Worm (Caenorhabditis elegans) whole organism, L4 larva: ENCODE measurements around the gene mrps-12.

Experiments
- D1046.2 ChIP-seq: fragments of 200-800 bp; sonication (Bioruptor generic); IDR thresholded peaks from 2 replicates; pipeline ENCODE4 v1.3.6; 2022; ENCODE audit warnings: missing genetic modification characterization, missing compliant biosample characterization
- F37D6.2 ChIP-seq: sonication (generic microtip); optimal IDR thresholded peaks from 2 replicates; lab custom pipeline; 2016; ENCODE audit warnings: mild to moderate bottlenecking, missing genetic modification characterization, missing compliant biosample characterization
- F44E2.7 ChIP-seq: fragments of 200-800 bp; sonication (Bioruptor generic); IDR thresholded peaks from 2 replicates; pipeline ENCODE4 v2.1.2; 2022; ENCODE audit warnings: missing genetic modification characterization, missing compliant biosample characterization
- T26A8.4 ChIP-seq: fragments of 200-800 bp; sonication (Bioruptor generic); IDR thresholded peaks from 2 replicates; pipeline ENCODE4 v1.3.6; 2022; ENCODE audit warnings: missing genetic modification characterization, missing compliant biosample characterization
- Y48G9A.11 ChIP-seq: fragments of 200-800 bp; sonication (Bioruptor generic); IDR thresholded peaks from 2 replicates; pipeline ENCODE4 v1.3.6; 2022; ENCODE audit warnings: missing genetic modification reagents, missing genetic modification characterization, missing compliant biosample characterization
- Y75B8A.6 ChIP-seq: fragments of 200-800 bp; sonication (Bioruptor generic); IDR thresholded peaks from 2 replicates; pipeline ENCODE4 v1.3.6; 2022; ENCODE audit warnings: missing genetic modification reagents, missing genetic modification characterization, missing compliant biosample characterization
- aha-1 ChIP-seq: fragments of 150-350 bp; peaks from one replicate; lab custom pipeline; 2014; ENCODE audit warnings: missing biosample characterization, missing genetic modification characterization
- aly-2 ChIP-seq: sonication (generic microtip); optimal IDR thresholded peaks from 2 replicates; lab custom pipeline; 2018; ENCODE audit warnings: missing biosample characterization, missing genetic modification characterization
- ama-1 ChIP-seq: fragments of 150-350 bp; optimal IDR thresholded peaks from 2 replicates; lab custom pipeline; 2014; ENCODE audit warnings: inconsistent platforms, mixed read lengths
- arid-1 ChIP-seq: fragments of 200-800 bp; sonication (Bioruptor generic); conservative IDR thresholded peaks from 2 replicates; pipeline ENCODE4 v1.3.6; 2022; ENCODE audit warnings: missing genetic modification reagents, missing genetic modification characterization, missing compliant biosample characterization
- ceh-32 ChIP-seq: sonication (generic microtip); optimal IDR thresholded peaks from 2 replicates; lab custom pipeline; 2016; ENCODE audit warnings: mild to moderate bottlenecking, missing genetic modification characterization, missing compliant biosample characterization; ENCODE audit not compliant: poor library complexity
- ces-1 ChIP-seq: fragments of 150-350 bp; sonication (generic microtip); optimal IDR thresholded peaks from 4 replicates; lab custom pipeline; 2014; ENCODE audit warnings: missing biosample characterization, missing genetic modification reagents, missing genetic modification characterization
- ctbp-1 ChIP-seq: fragments of 200-800 bp; sonication (Bioruptor generic); IDR thresholded peaks from 2 replicates; pipeline ENCODE4 v1.3.6; 2022; ENCODE audit warnings: missing genetic modification reagents, missing genetic modification characterization, missing compliant biosample characterization
- daf-16 ChIP-seq, 3 experiments: sonication (generic microtip); optimal IDR thresholded peaks; 2 replicates each; lab custom pipeline; 2016 to 2017; ENCODE audit warnings: missing genetic modification characterization in 3 of 3, missing genetic modification reagents in 3 of 3, mild to moderate bottlenecking in 2 of 3, missing compliant biosample characterization in 2 of 3, missing biosample characterization in 1 of 3, moderate library complexity in 1 of 3
- daf-19 ChIP-seq: fragments of 200-800 bp; sonication (Bioruptor generic); conservative IDR thresholded peaks from 2 replicates; pipeline ENCODE4 v1.3.6; 2022; ENCODE audit warnings: missing genetic modification characterization, missing compliant biosample characterization
- dmd-6 ChIP-seq: fragments of 200-800 bp; sonication (Bioruptor generic); IDR thresholded peaks from 2 replicates; pipeline ENCODE4 v1.3.6; 2022; ENCODE audit warnings: missing genetic modification reagents, missing genetic modification characterization, missing compliant biosample characterization
- dmd-9 ChIP-seq: fragments of 200-800 bp; sonication (Bioruptor generic); IDR thresholded peaks from 2 replicates; pipeline ENCODE4 v1.3.6; 2022; ENCODE audit warnings: missing genetic modification reagents, missing genetic modification characterization, missing compliant biosample characterization
- dpl-1 ChIP-seq: fragments of 150-350 bp; optimal IDR thresholded peaks from 2 replicates; lab custom pipeline; 2014; ENCODE audit warnings: missing biosample characterization, missing genetic modification reagents, missing genetic modification characterization
- duxl-1 ChIP-seq: sonication (generic microtip); optimal IDR thresholded peaks from 2 replicates; lab custom pipeline; 2016; ENCODE audit warnings: mild to moderate bottlenecking, missing genetic modification characterization, moderate library complexity, missing compliant biosample characterization; ENCODE audit not compliant: poor library complexity
- dve-1 ChIP-seq: sonication (generic microtip); optimal IDR thresholded peaks from 2 replicates; lab custom pipeline; 2017; ENCODE audit warnings: antibody characterized with exemption, mild to moderate bottlenecking, missing genetic modification characterization, missing compliant biosample characterization; ENCODE audit not compliant: insufficient read depth
- fkh-10 ChIP-seq: fragments of 150-350 bp; optimal IDR thresholded peaks from 2 replicates; lab custom pipeline; 2014; ENCODE audit warnings: missing biosample characterization, missing genetic modification reagents, missing genetic modification characterization
- gei-8 ChIP-seq: fragments of 200-800 bp; sonication (Bioruptor generic); optimal IDR thresholded peaks from 2 replicates; lab custom pipeline; 2018; ENCODE audit warnings: mild to moderate bottlenecking, missing genetic modification characterization, missing compliant biosample characterization
- hif-1 ChIP-seq, 2 experiments: sonication (generic microtip); optimal IDR thresholded peaks; 2 replicates each; lab custom pipeline; 2016 to 2017; ENCODE audit warnings: missing compliant biosample characterization in 2 of 2, missing genetic modification characterization in 2 of 2, missing genetic modification reagents in 2 of 2, missing genotype in 2 of 2, mild to moderate bottlenecking in 1 of 2
- hlh-30 ChIP-seq: sonication (generic microtip); optimal IDR thresholded peaks from 2 replicates; lab custom pipeline; 2017; ENCODE audit warnings: antibody characterized with exemption, mild to moderate bottlenecking, missing genetic modification characterization, missing compliant biosample characterization; ENCODE audit not compliant: insufficient read depth
- hmg-1.1 ChIP-seq: fragments of 200-800 bp; sonication (Bioruptor generic); IDR thresholded peaks from 2 replicates; pipeline ENCODE4 v1.3.6; 2022; ENCODE audit warnings: missing genetic modification reagents, missing genetic modification characterization, missing compliant biosample characterization
- lin-13 ChIP-seq: fragments of 150-350 bp; optimal IDR thresholded peaks from 2 replicates; lab custom pipeline; 2014; ENCODE audit warnings: missing biosample characterization, missing genetic modification reagents, missing genetic modification characterization
- lin-38 ChIP-seq: fragments of 200-800 bp; sonication (Bioruptor generic); IDR thresholded peaks from 2 replicates; pipeline ENCODE4 v1.3.6; 2022; ENCODE audit warnings: missing genetic modification reagents, missing genetic modification characterization, missing compliant biosample characterization
- lsy-2 ChIP-seq, 2 experiments: fragments of 150-350 bp in 1 of 2; sonication (generic microtip) in 1 of 2; optimal IDR thresholded peaks; 2 replicates each; lab custom pipeline; 2014 to 2017; ENCODE audit warnings: missing biosample characterization in 2 of 2, missing genetic modification characterization in 2 of 2
- mdl-1 ChIP-seq, 2 experiments: fragments of 150-350 bp in 1 of 2; sonication (generic microtip) in 1 of 2; optimal IDR thresholded peaks; 2 replicates each; lab custom pipeline; 2014 to 2017; ENCODE audit warnings: missing biosample characterization in 2 of 2, missing genetic modification characterization in 2 of 2
- mep-1 ChIP-seq: fragments of 150-350 bp; sonication (generic microtip); optimal IDR thresholded peaks from 3 replicates; lab custom pipeline; 2014; ENCODE audit warnings: missing biosample characterization, missing genetic modification characterization
- mes-2 ChIP-seq: sonication (generic microtip); optimal IDR thresholded peaks from 2 replicates; lab custom pipeline; 2016; ENCODE audit warnings: missing genotype, mild to moderate bottlenecking, missing genetic modification characterization, missing compliant biosample characterization; ENCODE audit not compliant: poor library complexity, severe bottlenecking
- nhr-11 ChIP-seq: fragments of 150-350 bp; optimal IDR thresholded peaks from 2 replicates; lab custom pipeline; 2014; ENCODE audit warnings: missing biosample characterization, missing genetic modification characterization
- nhr-237 ChIP-seq: sonication (generic microtip); optimal IDR thresholded peaks from 2 replicates; lab custom pipeline; 2017; ENCODE audit warnings: missing biosample characterization, missing genetic modification characterization
- nhr-42 ChIP-seq: fragments of 200-800 bp; sonication (Bioruptor generic); IDR thresholded peaks from 2 replicates; pipeline ENCODE4 v1.3.6; 2022; ENCODE audit warnings: missing genetic modification characterization, missing compliant biosample characterization
- nhr-48 ChIP-seq: sonication (generic microtip); optimal IDR thresholded peaks from 2 replicates; lab custom pipeline; 2016; ENCODE audit warnings: mild to moderate bottlenecking, missing genetic modification characterization, missing compliant biosample characterization
- nhr-6 ChIP-seq: fragments of 150-350 bp; optimal IDR thresholded peaks from 2 replicates; lab custom pipeline; 2014; ENCODE audit warnings: missing biosample characterization, missing genetic modification characterization
- nhr-76 ChIP-seq: fragments of 150-350 bp; optimal IDR thresholded peaks from 2 replicates; lab custom pipeline; 2014; ENCODE audit warnings: missing biosample characterization, missing genetic modification characterization
- rbr-2 ChIP-seq: sonication (generic microtip); optimal IDR thresholded peaks from 2 replicates; lab custom pipeline; 2016; ENCODE audit warnings: missing genotype, missing genetic modification characterization, missing compliant biosample characterization
- saeg-2 ChIP-seq: fragments of 200-800 bp; sonication (Bioruptor generic); IDR thresholded peaks from 2 replicates; pipeline ENCODE4 v1.3.6; 2022; ENCODE audit warnings: missing genetic modification reagents, missing genetic modification characterization, missing compliant biosample characterization
- sdz-12 ChIP-seq: fragments of 200-800 bp; sonication (Bioruptor generic); optimal IDR thresholded peaks from 2 replicates; lab custom pipeline; 2018; ENCODE audit warnings: mild to moderate bottlenecking, missing genetic modification characterization, missing compliant biosample characterization
- snpc-1.2 ChIP-seq: fragments of 200-800 bp; sonication (Bioruptor generic); IDR thresholded peaks from 2 replicates; pipeline ENCODE4 v1.3.6; 2022; ENCODE audit warnings: missing genetic modification reagents, missing genetic modification characterization, missing compliant biosample characterization
- spr-1 ChIP-seq: sonication (generic microtip); optimal IDR thresholded peaks from 2 replicates; lab custom pipeline; 2016; ENCODE audit warnings: mild to moderate bottlenecking, missing genetic modification characterization, missing compliant biosample characterization
- unc-39 ChIP-seq: sonication (generic microtip); optimal IDR thresholded peaks from 2 replicates; lab custom pipeline; 2017; ENCODE audit warnings: missing biosample characterization, missing genetic modification characterization
- unc-62 ChIP-seq, 3 experiments: fragments of 150-350 bp in 1 of 3; sonication (generic microtip); optimal IDR thresholded peaks in 2 of 3; peaks in 1 of 3; 1 replicate in 1 of 3; 2 replicates in 2 of 3; lab custom pipeline; 2014 to 2017; ENCODE audit warnings: missing biosample characterization in 3 of 3, missing genetic modification characterization in 3 of 3, missing genetic modification reagents in 3 of 3, missing genotype in 1 of 3
- vab-7 ChIP-seq: fragments of 200-800 bp; sonication (Bioruptor generic); IDR thresholded peaks from 2 replicates; pipeline ENCODE4 v1.3.6; 2022; ENCODE audit warnings: missing genetic modification reagents, missing genetic modification characterization, missing compliant biosample characterization
- zip-11 ChIP-seq: fragments of 200-800 bp; sonication (Bioruptor generic); IDR thresholded peaks from 2 replicates; pipeline ENCODE4 v1.3.6; 2022; ENCODE audit warnings: missing genetic modification characterization, missing compliant biosample characterization

Gene mrps-12

ce11 chrV:20837765-20838164, at the start of gene mrps-12:
TSS of gene mrps-12 (plus strand) at chrV:20838080.
- TF ChIP-seq ceh-32 (tag; lab: Kevin White, UChicago): no peak
- no peak for TF ChIP-seq ctbp-1
- TF ChIP-seq snpc-1.2 (GFP tag; lab: Robert Waterston, UW): no peak
- peak; percentile 23 for TF ChIP-seq hlh-30 (tag; lab: Kevin White, UChicago)
- no peak for TF ChIP-seq dve-1 (tag; lab: Kevin White, UChicago)
- TF ChIP-seq mep-1 (tag; lab: Kevin White, UChicago): peak; percentile 11
- no peak for TF ChIP-seq nhr-11
- no peak for TF ChIP-seq Y48G9A.11 (GFP tag; lab: Robert Waterston, UW)
- no peak for TF ChIP-seq lin-13 (GFP tag; lab: Kevin White, UChicago)
- TF ChIP-seq nhr-6 (tag; lab: Kevin White, UChicago): peak; percentile 3
- no peak for TF ChIP-seq nhr-48 (tag; lab: Kevin White, UChicago)
- TF ChIP-seq sdz-12 (GFP tag; lab: Kevin White, UChicago): no peak
- TF ChIP-seq F44E2.7 (GFP tag; lab: Robert Waterston, UW): no peak
- TF ChIP-seq aha-1 (tag; lab: Kevin White, UChicago): peak; percentile 43
- peak; percentile 63 for TF ChIP-seq lin-38
- TF ChIP-seq mes-2 (tag; lab: Kevin White, UChicago): peak; percentile 55
- TF ChIP-seq zip-11 (GFP tag; lab: Robert Waterston, UW): no peak
- TF ChIP-seq spr-1 (tag; lab: Kevin White, UChicago): no peak
- TF ChIP-seq lsy-2 (tag; optimal IDR thresholded peaks at IDR 0.05; lab: Kevin White, UChicago): peak in 1 of 2 experiments; percentile 23
- TF ChIP-seq vab-7 (GFP tag; lab: Robert Waterston, UW): no peak
- no peak for TF ChIP-seq duxl-1
- TF ChIP-seq ama-1: no peak
- TF ChIP-seq dpl-1 (GFP tag; lab: Kevin White, UChicago): no peak
- TF ChIP-seq daf-16 (GFP tag; optimal IDR thresholded peaks at IDR 0.05; lab: Kevin White, UChicago): no peak
- TF ChIP-seq daf-16 (tag; optimal IDR thresholded peaks at IDR 0.05; lab: Kevin White, UChicago): peak; percentile 0

ce11 chrV:20789105-20789504, 48.8 kb upstream of the mrps-12 start, which contains the start of gene tpan-1:
TSS of gene tpan-1 (plus strand) at chrV:20789502.
- peak; percentile 3 for TF ChIP-seq F37D6.2 (tag; lab: Kevin White, UChicago)
- TF ChIP-seq unc-39 (tag; lab: Kevin White, UChicago): no peak
- no peak for TF ChIP-seq D1046.2
- TF ChIP-seq mes-2 (tag; lab: Kevin White, UChicago): peak; percentile 32
- peak in 1 of 2 experiments; percentile 82 for TF ChIP-seq mdl-1 (tag; optimal IDR thresholded peaks at IDR 0.05; lab: Kevin White, UChicago)
- TF ChIP-seq ctbp-1: peak; percentile 82; the same call in 1 of the 2 replicates
- TF ChIP-seq hmg-1.1 (GFP tag; lab: Robert Waterston, UW): peak; percentile 72
- no peak for TF ChIP-seq nhr-76 (tag; lab: Kevin White, UChicago)
- peak in 1 of 2 experiments; percentile 85 for TF ChIP-seq unc-62 (GFP tag; optimal IDR thresholded peaks at IDR 0.05 in 1 of 2; lab: Kevin White, UChicago)
- no peak for TF ChIP-seq unc-62 (tag; optimal IDR thresholded peaks at IDR 0.05; lab: Kevin White, UChicago)
- no peak for TF ChIP-seq Y48G9A.11 (GFP tag; lab: Robert Waterston, UW)
- TF ChIP-seq hif-1 (tag; optimal IDR thresholded peaks at IDR 0.05; lab: Kevin White, UChicago): peak in 1 of 2 experiments; percentile 92
- TF ChIP-seq fkh-10 (GFP tag; lab: Kevin White, UChicago): peak; percentile 53
- TF ChIP-seq daf-19 (GFP tag; lab: Robert Waterston, UW): no peak
- TF ChIP-seq mep-1 (tag; lab: Kevin White, UChicago): peak; percentile 65
- TF ChIP-seq vab-7 (GFP tag; lab: Robert Waterston, UW): 0 out of 2 replicates have a peak, but pooled peaks have one; percentile 5
- no peak for TF ChIP-seq ama-1
- peak in 1 of 2 experiments; percentile 67 for TF ChIP-seq lsy-2 (tag; optimal IDR thresholded peaks at IDR 0.05; lab: Kevin White, UChicago)
- no peak for TF ChIP-seq aly-2 (tag; lab: Kevin White, UChicago)
- TF ChIP-seq nhr-42: 0 out of 2 replicates have a peak, but pooled peaks have one; percentile 20
- TF ChIP-seq dmd-9 (GFP tag; lab: Robert Waterston, UW): 0 out of 2 replicates have a peak, but pooled peaks have one; percentile 38
- TF ChIP-seq T26A8.4 (GFP tag; lab: Robert Waterston, UW): no peak
- TF ChIP-seq saeg-2 (GFP tag; lab: Robert Waterston, UW): peak; percentile 50; the same call in 1 of the 2 replicates
- no peak for TF ChIP-seq daf-16 (GFP tag; optimal IDR thresholded peaks at IDR 0.05; lab: Kevin White, UChicago)
- peak; percentile 3 for TF ChIP-seq daf-16 (tag; optimal IDR thresholded peaks at IDR 0.05; lab: Kevin White, UChicago)
- no peak for TF ChIP-seq Y75B8A.6 (GFP tag; lab: Robert Waterston, UW)
- peak; percentile 42 for TF ChIP-seq hlh-30 (tag; lab: Kevin White, UChicago)
- TF ChIP-seq ces-1: peak; percentile 50
- 0 out of 2 replicates have a peak, but pooled peaks have one; percentile 20 for TF ChIP-seq dmd-6 (GFP tag; lab: Robert Waterston, UW)
- no peak for TF ChIP-seq gei-8 (GFP tag; lab: Kevin White, UChicago)
- TF ChIP-seq nhr-237 (tag; lab: Kevin White, UChicago): no peak
- peak; percentile 84 for TF ChIP-seq rbr-2 (tag; lab: Kevin White, UChicago)
- TF ChIP-seq aha-1 (tag; lab: Kevin White, UChicago): peak; percentile 78
- peak; percentile 32 for TF ChIP-seq nhr-11
- no peak for TF ChIP-seq arid-1
